Worm (Caenorhabditis elegans) whole organism, L1 larva: Measurements from ENCODE around the gene lgc-44.

Experiments
- Y116A8C.19 ChIP-seq: sonication (generic microtip); optimal IDR thresholded peaks from 2 replicates; lab custom pipeline; 2016; ENCODE audit warnings: missing compliant biosample characterization, missing genetic modification characterization, borderline replicate concordance
- alr-1 ChIP-seq: fragments of 200-800 bp; sonication (Bioruptor generic); optimal IDR thresholded peaks from 2 replicates; lab custom pipeline; 2018; ENCODE audit warnings: borderline replicate concordance, mild to moderate bottlenecking, missing genetic modification characterization, missing compliant biosample characterization
- aly-2 ChIP-seq: fragments of 150-350 bp; optimal IDR thresholded peaks from 2 replicates; lab custom pipeline; 2014; ENCODE audit warnings: missing biosample characterization, missing genetic modification characterization
- blmp-1 ChIP-seq: fragments of 150-350 bp; optimal IDR thresholded peaks from 2 replicates; lab custom pipeline; 2014; ENCODE audit warnings: missing biosample characterization, missing genetic modification characterization
- ceh-63 ChIP-seq: fragments of 200-800 bp; sonication (Bioruptor generic); optimal IDR thresholded peaks from 2 replicates; lab custom pipeline; 2018; ENCODE audit warnings: mild to moderate bottlenecking, missing genetic modification characterization, missing compliant biosample characterization
- ceh-90 ChIP-seq: sonication (generic microtip); optimal IDR thresholded peaks from 2 replicates; lab custom pipeline; 2016; ENCODE audit warnings: missing genetic modification characterization, missing compliant biosample characterization
- efl-1 ChIP-seq, 4 experiments: fragments of 150-350 bp; optimal IDR thresholded peaks in 3 of 4; peaks in 1 of 4; 1 replicate in 1 of 4; 2 replicates in 3 of 4; lab custom pipeline; 2014; ENCODE audit warnings: missing biosample characterization in 2 of 4, missing genetic modification characterization in 2 of 4, missing genetic modification reagents in 2 of 4
- efl-3 ChIP-seq: fragments of 200-800 bp; sonication (Bioruptor generic); optimal IDR thresholded peaks from 2 replicates; lab custom pipeline; 2018; ENCODE audit warnings: mild to moderate bottlenecking, missing genetic modification characterization, missing compliant biosample characterization
- egl-13 ChIP-seq: sonication (generic microtip); optimal IDR thresholded peaks from 2 replicates; lab custom pipeline; 2016; ENCODE audit warnings: missing genotype, missing genetic modification reagents, missing genetic modification characterization, missing compliant biosample characterization
- egl-27 ChIP-seq, 2 experiments: fragments of 150-350 bp in 1 of 2; sonication (generic microtip); optimal IDR thresholded peaks; 3 replicates each; lab custom pipeline; 2017 to 2018; ENCODE audit warnings: missing biosample characterization in 2 of 2, missing genetic modification characterization in 2 of 2, missing genetic modification reagents in 2 of 2
- elt-3 ChIP-seq, 6 experiments: fragments of 150-350 bp in 1 of 6; sonication (generic microtip); optimal IDR thresholded peaks; 2 replicates each; lab custom pipeline; 2017 to 2018; ENCODE audit warnings: missing biosample characterization in 6 of 6, missing genetic modification characterization in 6 of 6, inconsistent platforms in 1 of 6
- ets-5 ChIP-seq: fragments of 200-800 bp; sonication (Bioruptor generic); IDR thresholded peaks from 2 replicates; pipeline ENCODE4 v1.3.6; 2022; ENCODE audit warnings: missing genetic modification characterization, missing compliant biosample characterization
- hlh-17 ChIP-seq: fragments of 200-800 bp; sonication (Bioruptor generic); optimal IDR thresholded peaks from 2 replicates; lab custom pipeline; 2018; ENCODE audit warnings: missing genetic modification characterization, mild to moderate bottlenecking, missing compliant biosample characterization, moderate library complexity, borderline replicate concordance
- hlh-4 ChIP-seq: sonication (generic microtip); optimal IDR thresholded peaks from 2 replicates; lab custom pipeline; 2016; ENCODE audit warnings: mild to moderate bottlenecking, missing genetic modification characterization, missing compliant biosample characterization
- hpl-2 ChIP-seq: fragments of 150-350 bp; optimal IDR thresholded peaks from 2 replicates; lab custom pipeline; 2014; ENCODE audit warnings: missing biosample characterization, missing genetic modification reagents, missing genetic modification characterization
- irx-1 ChIP-seq: sonication (generic microtip); optimal IDR thresholded peaks from 2 replicates; lab custom pipeline; 2016; ENCODE audit warnings: missing genetic modification characterization, missing compliant biosample characterization
- isw-1 ChIP-seq: fragments of 200-800 bp; sonication (Bioruptor generic); IDR thresholded peaks from 2 replicates; pipeline ENCODE4 v1.3.6; 2022; ENCODE audit warnings: missing genetic modification characterization, missing compliant biosample characterization
- jun-1 ChIP-seq: fragments of 150-350 bp; optimal IDR thresholded peaks from 2 replicates; lab custom pipeline; 2014; ENCODE audit warnings: missing biosample characterization, missing genetic modification reagents, missing genetic modification characterization
- lin-13 ChIP-seq: fragments of 150-350 bp; optimal IDR thresholded peaks from 2 replicates; lab custom pipeline; 2014; ENCODE audit warnings: missing biosample characterization, missing genetic modification reagents, missing genetic modification characterization
- lin-14 ChIP-seq: fragments of 200-800 bp; sonication (Bioruptor generic); optimal IDR thresholded peaks from 2 replicates; lab custom pipeline; 2018; ENCODE audit warnings: mild to moderate bottlenecking, missing genetic modification characterization, moderate library complexity, missing compliant biosample characterization
- lin-15B ChIP-seq: fragments of 150-350 bp; sonication (generic microtip); optimal IDR thresholded peaks from 3 replicates; lab custom pipeline; 2014; ENCODE audit warnings: missing biosample characterization, missing genetic modification characterization
- lsy-2 ChIP-seq, 2 experiments: fragments of 150-350 bp; optimal IDR thresholded peaks; 2 replicates each; lab custom pipeline; 2014; ENCODE audit warnings: missing biosample characterization in 2 of 2, missing genetic modification characterization in 2 of 2
- mab-9 ChIP-seq: fragments of 200-800 bp; sonication (Bioruptor generic); IDR thresholded peaks from 2 replicates; pipeline ENCODE4 v1.3.6; 2022; ENCODE audit warnings: missing genetic modification reagents, missing genetic modification characterization, missing compliant biosample characterization
- mdl-1 ChIP-seq, 2 experiments: fragments of 150-350 bp; optimal IDR thresholded peaks; 2 replicates each; lab custom pipeline; 2014 to 2017; ENCODE audit warnings: missing biosample characterization in 2 of 2, missing genetic modification characterization in 2 of 2, inconsistent platforms in 1 of 2
- mep-1 ChIP-seq: fragments of 150-350 bp; optimal IDR thresholded peaks from 2 replicates; lab custom pipeline; 2014; ENCODE audit warnings: missing biosample characterization, missing genetic modification characterization
- nhr-19 ChIP-seq: fragments of 200-800 bp; sonication (Bioruptor generic); conservative IDR thresholded peaks from 2 replicates; pipeline ENCODE4 v1.3.6; 2022; ENCODE audit warnings: missing genetic modification characterization, missing compliant biosample characterization
- nhr-28 ChIP-seq: fragments of 150-350 bp; optimal IDR thresholded peaks from 2 replicates; lab custom pipeline; 2014; ENCODE audit warnings: missing biosample characterization, missing genetic modification characterization
- nhr-71 ChIP-seq: sonication (generic microtip); optimal IDR thresholded peaks from 2 replicates; lab custom pipeline; 2016; ENCODE audit warnings: mild to moderate bottlenecking, missing genetic modification characterization, moderate library complexity, missing compliant biosample characterization
- nhr-76 ChIP-seq: sonication (generic microtip); optimal IDR thresholded peaks from 2 replicates; lab custom pipeline; 2017; ENCODE audit warnings: missing biosample characterization, missing genetic modification characterization
- nhr-77 ChIP-seq: fragments of 150-350 bp; optimal IDR thresholded peaks from 2 replicates; lab custom pipeline; 2014; ENCODE audit warnings: missing biosample characterization, missing genetic modification characterization
- nhr-84 ChIP-seq: sonication (generic microtip); optimal IDR thresholded peaks from 2 replicates; lab custom pipeline; 2017; ENCODE audit warnings: missing biosample characterization, missing genetic modification characterization
- nhr-85 ChIP-seq: sonication (generic microtip); peaks from one replicate; lab custom pipeline; 2016; ENCODE audit warnings: missing genetic modification characterization, inconsistent platforms, missing compliant biosample characterization
- nhr-90 ChIP-seq: sonication (generic microtip); optimal IDR thresholded peaks from 2 replicates; lab custom pipeline; 2016; ENCODE audit warnings: mild to moderate bottlenecking, missing genetic modification characterization, missing compliant biosample characterization; ENCODE audit not compliant: poor library complexity
- pqm-1 ChIP-seq: sonication (generic microtip); optimal IDR thresholded peaks from 3 replicates; lab custom pipeline; 2017; ENCODE audit warnings: missing biosample characterization, missing genetic modification characterization
- rnt-1 ChIP-seq: sonication (generic microtip); optimal IDR thresholded peaks from 2 replicates; lab custom pipeline; 2016; ENCODE audit warnings: mild to moderate bottlenecking, missing genetic modification characterization, moderate library complexity, missing compliant biosample characterization
- skn-1 ChIP-seq: fragments of 150-350 bp; optimal IDR thresholded peaks from 2 replicates; lab custom pipeline; 2014; ENCODE audit warnings: missing biosample characterization, missing genetic modification characterization
- snpc-4 ChIP-seq: fragments of 150-350 bp; optimal IDR thresholded peaks from 2 replicates; lab custom pipeline; 2014; ENCODE audit warnings: missing biosample characterization, missing genetic modification characterization
- sox-4 ChIP-seq: sonication (generic microtip); optimal IDR thresholded peaks from 2 replicates; lab custom pipeline; 2016; ENCODE audit warnings: missing genetic modification characterization, missing compliant biosample characterization
- sptf-1 ChIP-seq: fragments of 150-350 bp; optimal IDR thresholded peaks from 2 replicates; lab custom pipeline; 2014; ENCODE audit warnings: missing biosample characterization, missing genetic modification characterization
- unc-130 ChIP-seq: fragments of 150-350 bp; optimal IDR thresholded peaks from 2 replicates; lab custom pipeline; 2017; ENCODE audit warnings: missing biosample characterization, missing genetic modification characterization, inconsistent platforms
- unc-98 ChIP-seq: fragments of 200-800 bp; sonication (Bioruptor generic); IDR thresholded peaks from 2 replicates; pipeline ENCODE4 v1.3.6; 2022; ENCODE audit warnings: missing genetic modification characterization, missing compliant biosample characterization
- vab-15 ChIP-seq: sonication (generic microtip); optimal IDR thresholded peaks from 2 replicates; lab custom pipeline; 2017; ENCODE audit warnings: missing genotype, mild to moderate bottlenecking, missing genetic modification characterization, missing compliant biosample characterization
- zip-4 ChIP-seq: fragments of 200-800 bp; sonication (Bioruptor generic); optimal IDR thresholded peaks from 2 replicates; lab custom pipeline; 2018; ENCODE audit warnings: mild to moderate bottlenecking, missing genetic modification characterization, moderate library complexity, missing compliant biosample characterization
- ztf-11 ChIP-seq, 2 experiments: sonication (generic microtip); optimal IDR thresholded peaks; 2 replicates each; lab custom pipeline; 2016 to 2017; ENCODE audit warnings: missing genetic modification characterization in 2 of 2, missing biosample characterization in 1 of 2, missing compliant biosample characterization in 1 of 2
- ztf-4 ChIP-seq: fragments of 150-350 bp; optimal IDR thresholded peaks from 2 replicates; lab custom pipeline; 2014; ENCODE audit warnings: missing biosample characterization, missing genetic modification characterization

The lgc-44 gene

ce11 chrV:11638634-11639117, 33.7 kb downstream of the lgc-44 start (continued):
- TF ChIP-seq nhr-19 (GFP tag; lab: Robert Waterston, UW) = peak; percentile 78
- TF ChIP-seq skn-1 (tag; lab: Kevin White, UChicago) = no peak
- no peak for TF ChIP-seq nhr-28
- peak in 1 of 2 experiments; percentile 1 for TF ChIP-seq egl-27 (tag; optimal IDR thresholded peaks at IDR 0.05; lab: Kevin White, UChicago)
- peak; percentile 31 for TF ChIP-seq jun-1 (tag; lab: Kevin White, UChicago)
- peak; percentile 23 for TF ChIP-seq zip-4
- no peak for TF ChIP-seq efl-3 (GFP tag; lab: Kevin White, UChicago)
- TF ChIP-seq nhr-71 (tag; lab: Kevin White, UChicago) = peak; percentile 77
- peak in 1 of 2 experiments; percentile 40 for TF ChIP-seq mdl-1 (tag; optimal IDR thresholded peaks at IDR 0.05; lab: Kevin White, UChicago)
- TF ChIP-seq ceh-90 = no peak
- TF ChIP-seq lin-14 = peak; percentile 95
- TF ChIP-seq aly-2 (tag; lab: Kevin White, UChicago) = no peak
- peak; percentile 4 for TF ChIP-seq vab-15
- peak; percentile 43 for TF ChIP-seq mep-1 (tag; lab: Kevin White, UChicago)
- TF ChIP-seq nhr-76 = no peak
- TF ChIP-seq unc-130 (tag; lab: Kevin White, UChicago) = peak; percentile 15
- peak; percentile 62 for TF ChIP-seq blmp-1 (tag; lab: Kevin White, UChicago)
- no peak for TF ChIP-seq ztf-4
- peak; percentile 21; the same call in 1 of the 2 replicates for TF ChIP-seq unc-98
- TF ChIP-seq efl-1 (optimal IDR thresholded peaks at IDR 0.05; lab: Kevin White, UChicago) = peak; percentile 26 to 39
- TF ChIP-seq efl-1 (GFP tag; optimal IDR thresholded peaks at IDR 0.05 in 1 of 2; lab: Kevin White, UChicago) = peak in 1 of 2 experiments; percentile 77
- no peak for TF ChIP-seq elt-3 (tag; optimal IDR thresholded peaks at IDR 0.05; lab: Kevin White, UChicago)
- no peak for TF ChIP-seq lin-15B (tag; lab: Kevin White, UChicago)
- no peak for TF ChIP-seq Y116A8C.19 (tag; lab: Kevin White, UChicago)
- TF ChIP-seq nhr-84 (tag; lab: Kevin White, UChicago) = no peak
- TF ChIP-seq nhr-85 (tag; lab: Kevin White, UChicago) = peak; percentile 68
- no peak for TF ChIP-seq lin-13 (GFP tag; lab: Kevin White, UChicago)
- peak; percentile 74 for TF ChIP-seq rnt-1 (tag; lab: Kevin White, UChicago)
- TF ChIP-seq egl-13 (tag; lab: Kevin White, UChicago) = peak; percentile 50
- no peak for TF ChIP-seq hlh-4 (tag; lab: Kevin White, UChicago)
- no peak for TF ChIP-seq sox-4 (tag; lab: Kevin White, UChicago)
- TF ChIP-seq ceh-63 (GFP tag; lab: Kevin White, UChicago) = peak; percentile 70
- peak; percentile 12 for TF ChIP-seq nhr-77 (tag; lab: Kevin White, UChicago)
- peak; percentile 50 to 66 for TF ChIP-seq lsy-2 (tag; optimal IDR thresholded peaks at IDR 0.05; lab: Kevin White, UChicago)
- no peak for TF ChIP-seq hpl-2 (GFP tag; lab: Kevin White, UChicago)
- TF ChIP-seq isw-1 (GFP tag; lab: Robert Waterston, UW) = peak; percentile 50
- no peak for TF ChIP-seq pqm-1 (tag; lab: Kevin White, UChicago)
- no peak for TF ChIP-seq mab-9 (GFP tag; lab: Robert Waterston, UW)
- no peak for TF ChIP-seq snpc-4 (tag; lab: Kevin White, UChicago)
- no peak for TF ChIP-seq ets-5 (GFP tag; lab: Robert Waterston, UW)
- TF ChIP-seq alr-1 (tag; lab: Kevin White, UChicago) = no peak
- no peak for TF ChIP-seq sptf-1 (tag; lab: Kevin White, UChicago)
- TF ChIP-seq nhr-90 (tag; lab: Kevin White, UChicago) = no peak
- TF ChIP-seq ztf-11 (tag; optimal IDR thresholded peaks at IDR 0.05; lab: Kevin White, UChicago) = no peak
- no peak for TF ChIP-seq hlh-17
- TF ChIP-seq irx-1 (tag; lab: Kevin White, UChicago) = peak; percentile 21
